Worm (Caenorhabditis elegans) whole organism, L2 larva: ENCODE results near the gene uev-2.
A peak's percentile ranks its signal among the peaks of the same experiment; 100 is the strongest.

Experiments used
- F13H6.1 ChIP-seq: sonication (generic microtip); optimal IDR thresholded peaks from 2 replicates; lab custom pipeline; 2016; ENCODE audit warnings: missing genetic modification characterization, missing compliant biosample characterization
- R02D3.7 ChIP-seq: fragments of 150-350 bp; optimal IDR thresholded peaks from 2 replicates; lab custom pipeline; 2014; ENCODE audit warnings: missing biosample characterization, missing genetic modification characterization
- aly-2 ChIP-seq: fragments of 150-350 bp; optimal IDR thresholded peaks from 2 replicates; lab custom pipeline; 2014; ENCODE audit warnings: missing biosample characterization, missing genetic modification characterization
- ama-1 ChIP-seq: fragments of 150-350 bp; optimal IDR thresholded peaks from 2 replicates; lab custom pipeline; 2018; ENCODE audit warnings: inconsistent platforms
- blmp-1 ChIP-seq: sonication (generic microtip); optimal IDR thresholded peaks from 2 replicates; lab custom pipeline; 2017; ENCODE audit warnings: missing genetic modification characterization, mild to moderate bottlenecking, missing compliant biosample characterization, antibody characterized with exemption, moderate library complexity; ENCODE audit not compliant: insufficient read depth
- ceh-16 ChIP-seq: fragments of 150-350 bp; optimal IDR thresholded peaks from 2 replicates; lab custom pipeline; 2014; ENCODE audit warnings: missing biosample characterization, missing genetic modification characterization
- crh-2 ChIP-seq: sonication (generic microtip); optimal IDR thresholded peaks from 2 replicates; lab custom pipeline; 2017; ENCODE audit warnings: missing biosample characterization, missing genetic modification characterization
- dmd-4 ChIP-seq: sonication (generic microtip); optimal IDR thresholded peaks from 2 replicates; lab custom pipeline; 2017; ENCODE audit warnings: missing biosample characterization, missing genetic modification characterization
- elt-1 ChIP-seq: fragments of 150-350 bp; optimal IDR thresholded peaks from 2 replicates; lab custom pipeline; 2014; ENCODE audit warnings: missing biosample characterization, missing genetic modification characterization
- elt-3 ChIP-seq: sonication (generic microtip); optimal IDR thresholded peaks from 2 replicates; lab custom pipeline; 2017; ENCODE audit warnings: missing biosample characterization, missing genetic modification characterization
- fos-1 ChIP-seq: fragments of 150-350 bp; optimal IDR thresholded peaks from 2 replicates; lab custom pipeline; 2014; ENCODE audit warnings: missing biosample characterization, missing genetic modification characterization
- gmeb-1 ChIP-seq: fragments of 150-350 bp; optimal IDR thresholded peaks from 2 replicates; lab custom pipeline; 2014; ENCODE audit warnings: missing biosample characterization, missing genetic modification characterization
- lin-11 ChIP-seq: fragments of 150-350 bp; sonication (generic microtip); optimal IDR thresholded peaks from 2 replicates; lab custom pipeline; 2014; ENCODE audit warnings: missing biosample characterization, missing genetic modification characterization, inconsistent platforms, mixed read lengths
- lin-13 ChIP-seq: fragments of 150-350 bp; optimal IDR thresholded peaks from 2 replicates; lab custom pipeline; 2014; ENCODE audit warnings: missing biosample characterization, missing genetic modification reagents, missing genetic modification characterization
- lin-39 ChIP-seq: fragments of 150-350 bp; optimal IDR thresholded peaks from 2 replicates; lab custom pipeline; 2014; ENCODE audit warnings: missing biosample characterization, missing genetic modification reagents, missing genetic modification characterization
- lsy-2 ChIP-seq, 2 experiments: fragments of 150-350 bp in 1 of 2; sonication (generic microtip) in 1 of 2; optimal IDR thresholded peaks; 2 replicates each; lab custom pipeline; 2014 to 2017; ENCODE audit warnings: missing biosample characterization in 2 of 2, missing genetic modification characterization in 2 of 2
- mab-5 ChIP-seq: fragments of 150-350 bp; optimal IDR thresholded peaks from 2 replicates; lab custom pipeline; 2014; ENCODE audit warnings: missing biosample characterization, missing genetic modification characterization
- mdl-1 ChIP-seq, 2 experiments: fragments of 150-350 bp in 1 of 2; sonication (generic microtip) in 1 of 2; optimal IDR thresholded peaks; 2 replicates each; lab custom pipeline; 2017; ENCODE audit warnings: missing biosample characterization in 2 of 2, missing genetic modification characterization in 2 of 2
- nhr-12 ChIP-seq: fragments of 150-350 bp; optimal IDR thresholded peaks from 2 replicates; lab custom pipeline; 2014; ENCODE audit warnings: missing biosample characterization, missing genetic modification characterization
- nhr-129 ChIP-seq: fragments of 150-350 bp; optimal IDR thresholded peaks from 2 replicates; lab custom pipeline; 2014; ENCODE audit warnings: missing biosample characterization, missing genetic modification characterization
- nhr-21 ChIP-seq: fragments of 150-350 bp; optimal IDR thresholded peaks from 2 replicates; lab custom pipeline; 2014; ENCODE audit warnings: missing biosample characterization, missing genetic modification characterization
- nhr-23 ChIP-seq: fragments of 150-350 bp; optimal IDR thresholded peaks from 2 replicates; lab custom pipeline; 2014; ENCODE audit warnings: missing biosample characterization, missing genetic modification reagents, missing genetic modification characterization
- nhr-237 ChIP-seq: fragments of 150-350 bp; optimal IDR thresholded peaks from 2 replicates; lab custom pipeline; 2014; ENCODE audit warnings: missing biosample characterization, missing genetic modification characterization
- nhr-77 ChIP-seq: fragments of 150-350 bp; optimal IDR thresholded peaks from 2 replicates; lab custom pipeline; 2014; ENCODE audit warnings: missing biosample characterization, missing genetic modification characterization
- peb-1 ChIP-seq: fragments of 150-350 bp; optimal IDR thresholded peaks from 2 replicates; lab custom pipeline; 2014; ENCODE audit warnings: missing biosample characterization, missing genetic modification characterization
- sem-4 ChIP-seq: fragments of 150-350 bp; optimal IDR thresholded peaks from 2 replicates; lab custom pipeline; 2014; ENCODE audit warnings: missing biosample characterization, missing genetic modification reagents, missing genetic modification characterization
- skn-1 ChIP-seq: sonication (generic microtip); optimal IDR thresholded peaks from 2 replicates; lab custom pipeline; 2017; ENCODE audit warnings: missing biosample characterization, missing genetic modification characterization
- sma-3 ChIP-seq: sonication (generic microtip); optimal IDR thresholded peaks from 2 replicates; lab custom pipeline; 2016; ENCODE audit warnings: missing genetic modification reagents, missing genetic modification characterization, missing compliant biosample characterization
- snpc-4 ChIP-seq: fragments of 150-350 bp; optimal IDR thresholded peaks from 2 replicates; lab custom pipeline; 2014; ENCODE audit warnings: missing biosample characterization, missing genetic modification characterization
- unc-39 ChIP-seq: fragments of 150-350 bp; optimal IDR thresholded peaks from 2 replicates; lab custom pipeline; 2014; ENCODE audit warnings: missing biosample characterization, missing genetic modification characterization
- unc-55 ChIP-seq: fragments of 150-350 bp; sonication (generic microtip); optimal IDR thresholded peaks from 3 replicates; lab custom pipeline; 2014; ENCODE audit warnings: missing biosample characterization, missing genetic modification reagents, missing genetic modification characterization
- unc-62 ChIP-seq: fragments of 150-350 bp; optimal IDR thresholded peaks from 2 replicates; lab custom pipeline; 2014; ENCODE audit warnings: missing biosample characterization, missing genetic modification reagents, missing genetic modification characterization
- zag-1 ChIP-seq: fragments of 150-350 bp; optimal IDR thresholded peaks from 2 replicates; lab custom pipeline; 2014; ENCODE audit warnings: missing biosample characterization, missing genetic modification characterization
- ztf-1 ChIP-seq: fragments of 200-800 bp; sonication (Bioruptor generic); conservative IDR thresholded peaks from 2 replicates; pipeline ENCODE4 v1.3.6; 2022; ENCODE audit warnings: missing genetic modification characterization, missing compliant biosample characterization
- ztf-4 ChIP-seq: fragments of 150-350 bp; optimal IDR thresholded peaks from 2 replicates; lab custom pipeline; 2014; ENCODE audit warnings: missing biosample characterization, missing genetic modification characterization

The uev-2 gene

DNA sequence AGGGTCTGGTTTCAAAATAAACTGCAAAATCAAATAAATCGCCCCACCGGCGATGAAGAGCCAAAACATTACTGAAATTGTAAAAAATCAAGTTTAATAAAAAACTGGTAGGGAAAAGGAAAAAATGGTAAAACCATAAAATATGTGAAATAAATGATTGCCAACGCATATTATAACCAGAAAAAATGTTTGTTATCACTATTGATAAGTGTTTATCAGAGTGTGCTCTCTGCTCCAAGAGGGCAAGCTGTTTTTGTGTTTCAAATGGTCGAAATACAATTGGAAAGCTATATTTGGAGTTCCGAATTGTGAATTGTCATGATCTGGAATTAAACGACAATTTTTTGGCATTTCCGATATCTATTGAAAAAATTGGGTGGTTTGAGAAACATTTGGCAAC is 27.4 kb downstream of the uev-2 start, which contains the start of gene C05D2.8:
TSS of gene C05D2.8 (minus strand) at position 71 of the 400 bp plus-strand sequence.
- TF ChIP-seq fos-1 (tag; lab: Kevin White, UChicago) (peak; percentile 69), R02D3.7 (tag; lab: Kevin White, UChicago) (no peak), mab-5 (tag; lab: Kevin White, UChicago) (no peak), lin-11 (tag; lab: Kevin White, UChicago) (no peak), elt-1 (tag; lab: Kevin White, UChicago) (no peak), blmp-1 (tag; lab: Kevin White, UChicago) (no peak), nhr-12 (tag; lab: Kevin White, UChicago) (no peak), nhr-23 (tag; lab: Kevin White, UChicago) (no peak), sem-4 (tag; lab: Kevin White, UChicago) (no peak), unc-55 (GFP tag; lab: Kevin White, UChicago) (no peak), elt-3 (tag; lab: Kevin White, UChicago) (no peak), crh-2 (tag; lab: Kevin White, UChicago) (peak; percentile 6)

DNA sequence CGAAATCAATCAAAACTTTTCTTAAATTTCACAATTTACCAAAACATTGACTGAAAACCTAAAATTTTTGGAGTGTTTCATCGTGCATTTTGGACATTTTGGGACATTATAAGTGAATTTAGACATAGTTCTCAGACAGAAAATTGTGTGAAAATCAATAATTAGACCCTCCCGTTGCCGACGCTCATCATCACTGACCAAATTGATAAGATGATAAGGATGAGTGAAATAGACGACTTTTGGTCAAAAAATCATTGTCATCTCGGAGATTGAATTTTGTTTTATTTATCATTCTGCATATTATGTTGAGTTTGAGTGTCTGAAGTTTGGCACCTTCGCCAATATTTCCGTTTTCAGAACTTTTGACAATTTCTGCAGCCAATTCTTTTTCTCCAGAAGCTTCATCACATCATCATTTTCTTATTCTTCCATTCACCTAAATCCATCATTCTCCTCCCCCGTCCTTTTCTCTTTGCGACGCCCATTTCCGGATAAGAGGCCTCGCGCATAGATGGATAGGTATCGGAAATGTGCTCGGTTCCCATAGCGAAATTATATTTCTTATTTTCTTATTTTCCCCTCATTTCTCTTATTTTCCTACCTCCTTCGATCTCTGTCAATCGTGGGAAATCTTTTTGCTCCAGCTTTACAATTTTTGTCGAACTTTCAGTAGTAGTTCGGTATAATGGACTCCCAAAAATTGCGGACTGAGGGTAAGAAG is 28.8 kb downstream of the uev-2 start, which contains the start of gene bas-1:
TSS of gene bas-1 (plus strand) at position 671 of the 721 bp plus-strand sequence.
- TF ChIP-seq ama-1 (lab: Kevin White, UChicago) (no peak), fos-1 (tag; lab: Kevin White, UChicago) (peak; percentile 53), sem-4 (tag; lab: Kevin White, UChicago) (no peak)

DNA sequence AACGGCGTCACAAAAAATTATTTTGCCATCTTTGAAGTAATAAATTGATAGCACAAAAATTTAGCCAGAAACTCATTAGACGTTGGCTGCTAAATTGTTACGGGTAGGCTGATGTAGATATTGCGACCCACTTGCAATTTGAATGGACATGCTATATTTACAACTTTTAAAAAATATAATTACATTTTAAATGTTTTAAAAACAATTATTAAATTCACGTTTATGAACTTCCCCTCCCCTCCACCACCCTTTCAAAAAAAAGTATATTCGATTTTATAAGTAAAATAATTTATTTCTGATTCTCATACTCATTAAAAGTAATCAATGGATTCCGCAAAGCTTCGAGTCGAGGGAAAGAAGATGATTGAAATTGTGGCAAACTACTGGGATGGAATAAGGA is 31.7 kb downstream of the uev-2 start, which contains the start of gene basl-1:
TSS of gene basl-1 (plus strand) at position 301 of the 400 bp plus-strand sequence.
- TF ChIP-seq unc-39 (tag; lab: Kevin White, UChicago) = no peak
- TF ChIP-seq ceh-16 = no peak
- TF ChIP-seq elt-1 (tag; lab: Kevin White, UChicago) = no peak
- no peak for TF ChIP-seq ztf-1 (GFP tag; lab: Robert Waterston, UW)
- TF ChIP-seq lsy-2 (tag; optimal IDR thresholded peaks at IDR 0.05; lab: Kevin White, UChicago) = no peak
- TF ChIP-seq crh-2 (tag; lab: Kevin White, UChicago) = no peak
- no peak for TF ChIP-seq sma-3 (GFP tag; lab: Kevin White, UChicago)
- no peak for TF ChIP-seq nhr-129 (tag; lab: Kevin White, UChicago)

DNA sequence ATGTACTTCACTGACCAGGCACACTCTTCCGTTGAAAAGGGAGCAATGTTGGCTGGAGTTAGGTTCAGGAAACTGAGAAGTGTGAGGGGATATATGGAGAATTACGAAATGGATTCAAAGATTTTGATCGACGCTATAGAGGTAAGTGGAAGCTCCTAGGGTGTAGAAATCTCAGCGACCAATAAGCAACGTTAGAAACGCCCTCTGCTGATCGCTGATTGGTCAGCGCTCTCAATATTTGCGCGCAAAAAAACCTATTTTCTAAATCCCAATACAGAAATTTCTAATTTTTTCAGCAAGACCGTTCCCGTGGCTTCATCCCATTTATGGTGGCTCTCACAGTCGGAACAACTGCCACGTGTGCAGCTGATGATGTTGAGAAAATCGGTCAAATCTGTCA is 32.8 kb downstream of the uev-2 start:
- TF ChIP-seq nhr-237 (tag; lab: Kevin White, UChicago) (no peak), lin-39 (tag; lab: Kevin White, UChicago) (no peak), nhr-77 (tag; lab: Kevin White, UChicago) (no peak), gmeb-1 (no peak), nhr-129 (tag; lab: Kevin White, UChicago) (no peak), aly-2 (no peak), zag-1 (no peak), skn-1 (no peak), mdl-1 (tag; optimal IDR thresholded peaks at IDR 0.05; lab: Kevin White, UChicago) (no peak), nhr-12 (tag; lab: Kevin White, UChicago) (no peak), nhr-21 (tag; lab: Kevin White, UChicago) (no peak), blmp-1 (tag; lab: Kevin White, UChicago) (no peak), unc-62 (no peak), fos-1 (tag; lab: Kevin White, UChicago) (no peak), sem-4 (tag; lab: Kevin White, UChicago) (no peak), dmd-4 (tag; lab: Kevin White, UChicago) (no peak), elt-1 (tag; lab: Kevin White, UChicago) (no peak), F13H6.1 (tag; lab: Kevin White, UChicago) (no peak), lin-13 (no peak), peb-1 (no peak)

DNA sequence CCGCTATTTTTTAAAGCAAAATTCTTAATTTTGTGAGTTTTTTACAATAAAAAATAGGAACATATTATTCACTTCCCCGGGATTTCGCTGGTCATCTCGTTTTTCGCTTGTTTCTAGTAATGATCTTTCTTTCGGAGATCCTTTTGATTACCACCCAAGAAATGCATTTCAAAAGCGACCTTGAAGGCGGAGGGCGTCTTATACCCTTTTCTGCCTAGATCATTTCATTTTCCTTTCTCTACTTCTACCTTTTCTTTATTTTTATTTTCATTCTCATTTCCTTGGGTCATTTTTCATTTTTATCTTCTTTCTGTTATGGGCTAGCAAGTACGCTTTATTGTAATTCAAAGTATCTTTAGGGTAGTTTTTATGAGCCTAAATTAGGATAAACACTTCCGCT is 37.3 kb downstream of the uev-2 start:
- TF ChIP-seq ztf-4 (tag; lab: Kevin White, UChicago) = peak; percentile 4
- no peak for TF ChIP-seq zag-1
- no peak for TF ChIP-seq unc-39 (tag; lab: Kevin White, UChicago)
- TF ChIP-seq snpc-4 (tag; lab: Kevin White, UChicago) = no peak
- no peak for TF ChIP-seq lin-11 (tag; lab: Kevin White, UChicago)
- TF ChIP-seq sma-3 (GFP tag; lab: Kevin White, UChicago) = no peak
